Fruit fly (Drosophila melanogaster): ENCODE data around the gene Flo2.

DNA sequence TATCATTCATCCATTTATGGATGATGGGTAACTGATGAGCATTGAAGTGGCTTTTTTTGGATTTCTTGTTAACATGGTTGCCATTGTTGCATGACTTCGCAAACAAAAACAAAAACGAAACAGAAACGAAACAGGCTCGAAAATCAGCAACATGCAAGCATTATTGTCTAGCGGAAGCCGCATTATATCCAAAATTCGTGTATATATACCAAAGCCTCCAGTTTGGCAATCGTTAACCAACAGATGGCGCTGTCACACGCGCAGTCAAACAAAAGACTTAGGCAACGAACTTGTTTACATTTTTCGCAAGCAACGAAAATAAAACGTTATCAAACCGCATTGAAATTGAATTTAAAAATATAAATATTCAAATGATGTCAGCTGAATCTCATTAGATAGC lies 39.7 kb downstream of the Flo2 start:
- TF ChIP-seq Ets98B (GFP tag; IDR thresholded peaks at IDR 0.05) (no peak), CG8159 (tag; optimal IDR thresholded peaks at IDR 0.05) (no peak), CG32121 (GFP tag; IDR thresholded peaks at IDR 0.05) (no peak)
